Worm (Caenorhabditis elegans) whole organism, L1 larva: ENCODE measurements around the gene C25G4.8.

ENCODE experiments used
- C16A3.4 ChIP-seq: fragments of 150-350 bp; optimal IDR thresholded peaks from 2 replicates; lab custom pipeline; 2014; ENCODE audit warnings: missing biosample characterization, missing genetic modification characterization
- ama-1 ChIP-seq: fragments of 150-350 bp; optimal IDR thresholded peaks from 2 replicates; lab custom pipeline; 2014
- blmp-1 ChIP-seq: fragments of 150-350 bp; optimal IDR thresholded peaks from 2 replicates; lab custom pipeline; 2014; ENCODE audit warnings: missing biosample characterization, missing genetic modification characterization
- ceh-8 ChIP-seq: fragments of 200-800 bp; sonication (Bioruptor generic); optimal IDR thresholded peaks from 2 replicates; lab custom pipeline; 2018; ENCODE audit warnings: mild to moderate bottlenecking, missing genetic modification characterization, moderate library complexity, missing compliant biosample characterization
- dpl-1 ChIP-seq, 3 experiments: fragments of 150-350 bp in 2 of 3; sonication (generic microtip) in 1 of 3; optimal IDR thresholded peaks; 2 replicates each; lab custom pipeline; 2014 to 2017; ENCODE audit warnings: missing biosample characterization in 3 of 3, missing genetic modification characterization in 3 of 3, missing genetic modification reagents in 3 of 3
- egl-27 ChIP-seq, 2 experiments: fragments of 150-350 bp in 1 of 2; sonication (generic microtip); optimal IDR thresholded peaks; 3 replicates each; lab custom pipeline; 2017 to 2018; ENCODE audit warnings: missing biosample characterization in 2 of 2, missing genetic modification characterization in 2 of 2, missing genetic modification reagents in 2 of 2
- fkh-10 ChIP-seq: sonication (generic microtip); optimal IDR thresholded peaks from 2 replicates; lab custom pipeline; 2017; ENCODE audit warnings: missing biosample characterization, missing genetic modification reagents, missing genetic modification characterization
- mep-1 ChIP-seq: fragments of 150-350 bp; optimal IDR thresholded peaks from 2 replicates; lab custom pipeline; 2014; ENCODE audit warnings: missing biosample characterization, missing genetic modification characterization
- nhr-237 ChIP-seq: fragments of 150-350 bp; optimal IDR thresholded peaks from 2 replicates; lab custom pipeline; 2014; ENCODE audit warnings: missing biosample characterization, missing genetic modification characterization
- ztf-11 ChIP-seq, 2 experiments: sonication (generic microtip); optimal IDR thresholded peaks; 2 replicates each; lab custom pipeline; 2016 to 2017; ENCODE audit warnings: missing genetic modification characterization in 2 of 2, missing biosample characterization in 1 of 2, missing compliant biosample characterization in 1 of 2
- ztf-4 ChIP-seq: fragments of 150-350 bp; optimal IDR thresholded peaks from 2 replicates; lab custom pipeline; 2014; ENCODE audit warnings: missing biosample characterization, missing genetic modification characterization

- TF ChIP-seq C16A3.4: no peak
- no peak for TF ChIP-seq dpl-1 (GFP tag; optimal IDR thresholded peaks at IDR 0.05; lab: Kevin White, UChicago)
- no peak for TF ChIP-seq blmp-1
- TF ChIP-seq ama-1: no peak
- no peak for TF ChIP-seq egl-27 (tag; optimal IDR thresholded peaks at IDR 0.05; lab: Kevin White, UChicago)
- no peak for TF ChIP-seq nhr-237 (tag; lab: Kevin White, UChicago)
- TF ChIP-seq ceh-8 (GFP tag; lab: Kevin White, UChicago): no peak
- no peak for TF ChIP-seq mep-1 (tag; lab: Kevin White, UChicago)
- TF ChIP-seq ztf-4: no peak
- TF ChIP-seq fkh-10 (GFP tag; lab: Kevin White, UChicago): no peak
- no peak for TF ChIP-seq ztf-11 (tag; optimal IDR thresholded peaks at IDR 0.05; lab: Kevin White, UChicago)
These were observed 27.8 kb downstream of the C25G4.8 start, which contains the start of gene irg-4 for ce11 chrIV:12435442-12435841.
